Worm (Caenorhabditis elegans) whole organism, mixed stage, embryonic: ENCODE results near the gene pch-2.

Experiments used
- M03D4.4 ChIP-seq: sonication (generic microtip); optimal IDR thresholded peaks from 2 replicates; lab custom pipeline; 2017; ENCODE audit warnings: mild to moderate bottlenecking, missing genetic modification characterization, missing compliant biosample characterization
- bed-3 ChIP-seq: fragments of 200-800 bp; sonication (Bioruptor generic); optimal IDR thresholded peaks from 3 replicates; lab custom pipeline; 2018; ENCODE audit warnings: mild to moderate bottlenecking, missing genetic modification characterization, moderate library complexity, missing compliant biosample characterization
- blmp-1 ChIP-seq: fragments of 150-350 bp; optimal IDR thresholded peaks from 2 replicates; lab custom pipeline; 2014; ENCODE audit warnings: missing biosample characterization, missing genetic modification characterization
- ceh-39 ChIP-seq: fragments of 150-350 bp; optimal IDR thresholded peaks from 2 replicates; lab custom pipeline; 2014; ENCODE audit warnings: missing biosample characterization, missing genetic modification characterization
- ceh-83 ChIP-seq: fragments of 200-800 bp; sonication (Bioruptor generic); optimal IDR thresholded peaks from 2 replicates; lab custom pipeline; 2018; ENCODE audit warnings: mild to moderate bottlenecking, missing genetic modification characterization, missing compliant biosample characterization
- ces-1 ChIP-seq: fragments of 150-350 bp; optimal IDR thresholded peaks from 2 replicates; lab custom pipeline; 2014; ENCODE audit warnings: missing biosample characterization, missing genetic modification reagents, missing genetic modification characterization
- cnd-1 ChIP-seq: fragments of 200-800 bp; sonication (Bioruptor generic); optimal IDR thresholded peaks from 2 replicates; lab custom pipeline; 2018; ENCODE audit warnings: mild to moderate bottlenecking, missing genetic modification characterization, missing compliant biosample characterization
- drap-1 ChIP-seq: fragments of 200-800 bp; sonication (Bioruptor generic); optimal IDR thresholded peaks from 3 replicates; lab custom pipeline; 2018; ENCODE audit warnings: mild to moderate bottlenecking, missing genetic modification characterization, missing compliant biosample characterization
- elt-1 ChIP-seq: sonication (generic microtip); optimal IDR thresholded peaks from 2 replicates; lab custom pipeline; 2017; ENCODE audit warnings: missing genetic modification characterization, mild to moderate bottlenecking, missing compliant biosample characterization, antibody characterized with exemption, moderate library complexity, borderline replicate concordance; ENCODE audit not compliant: insufficient read depth
- elt-3 ChIP-seq: fragments of 150-350 bp; optimal IDR thresholded peaks from 2 replicates; lab custom pipeline; 2014; ENCODE audit warnings: missing biosample characterization, missing genetic modification characterization
- flh-1 ChIP-seq: fragments of 200-800 bp; sonication (Bioruptor generic); optimal IDR thresholded peaks from 2 replicates; lab custom pipeline; 2018; ENCODE audit warnings: mild to moderate bottlenecking, missing genetic modification characterization, moderate library complexity, missing compliant biosample characterization
- hlh-1 ChIP-seq: fragments of 150-350 bp; optimal IDR thresholded peaks from 2 replicates; lab custom pipeline; 2014; ENCODE audit warnings: missing biosample characterization, missing genetic modification reagents, missing genetic modification characterization
- lin-13 ChIP-seq: fragments of 150-350 bp; optimal IDR thresholded peaks from 2 replicates; lab custom pipeline; 2014; ENCODE audit warnings: missing biosample characterization, missing genetic modification characterization
- lin-32 ChIP-seq: fragments of 200-800 bp; sonication (Bioruptor generic); optimal IDR thresholded peaks from 2 replicates; lab custom pipeline; 2018; ENCODE audit warnings: mild to moderate bottlenecking, missing genetic modification characterization, missing compliant biosample characterization
- lsy-2 ChIP-seq: fragments of 150-350 bp; optimal IDR thresholded peaks from 2 replicates; lab custom pipeline; 2014; ENCODE audit warnings: missing biosample characterization, missing genetic modification characterization
- mab-5 ChIP-seq: fragments of 150-350 bp; optimal IDR thresholded peaks from 2 replicates; lab custom pipeline; 2014; ENCODE audit warnings: missing biosample characterization, missing genetic modification characterization
- mep-1 ChIP-seq: fragments of 150-350 bp; optimal IDR thresholded peaks from 2 replicates; lab custom pipeline; 2017; ENCODE audit warnings: missing biosample characterization, missing genetic modification reagents, missing genetic modification characterization, inconsistent platforms
- mls-2 ChIP-seq: sonication (generic microtip); optimal IDR thresholded peaks from 2 replicates; lab custom pipeline; 2016; ENCODE audit warnings: mild to moderate bottlenecking, missing genetic modification characterization, moderate library complexity, missing compliant biosample characterization
- nhr-12 ChIP-seq: fragments of 150-350 bp; optimal IDR thresholded peaks from 2 replicates; lab custom pipeline; 2014; ENCODE audit warnings: missing biosample characterization, missing genetic modification characterization
- nhr-2 ChIP-seq: fragments of 150-350 bp; optimal IDR thresholded peaks from 2 replicates; lab custom pipeline; 2014; ENCODE audit warnings: missing biosample characterization, missing genetic modification characterization
- nhr-237 ChIP-seq: fragments of 150-350 bp; optimal IDR thresholded peaks from 2 replicates; lab custom pipeline; 2014; ENCODE audit warnings: missing biosample characterization, missing genetic modification characterization
- nhr-28 ChIP-seq: fragments of 150-350 bp; optimal IDR thresholded peaks from 2 replicates; lab custom pipeline; 2014; ENCODE audit warnings: missing biosample characterization, missing genetic modification characterization
- nhr-76 ChIP-seq: sonication (generic microtip); optimal IDR thresholded peaks from 2 replicates; lab custom pipeline; 2017; ENCODE audit warnings: missing biosample characterization, missing genetic modification characterization
- pha-4 ChIP-seq: fragments of 150-350 bp; optimal IDR thresholded peaks from 2 replicates; lab custom pipeline; 2018; ENCODE audit warnings: missing biosample characterization, missing genetic modification reagents, missing genetic modification characterization
- sem-2 ChIP-seq: fragments of 200-800 bp; sonication (Bioruptor generic); optimal IDR thresholded peaks from 2 replicates; lab custom pipeline; 2018; ENCODE audit warnings: mild to moderate bottlenecking, missing genetic modification characterization, missing compliant biosample characterization
- snpc-4 ChIP-seq: fragments of 150-350 bp; optimal IDR thresholded peaks from 2 replicates; lab custom pipeline; 2014; ENCODE audit warnings: missing biosample characterization, missing genetic modification characterization
- sptf-1 ChIP-seq: sonication (generic microtip); optimal IDR thresholded peaks from 2 replicates; lab custom pipeline; 2017; ENCODE audit warnings: mild to moderate bottlenecking, missing genetic modification characterization, moderate library complexity, missing compliant biosample characterization
- tbx-8 ChIP-seq: fragments of 200-800 bp; sonication (Bioruptor generic); optimal IDR thresholded peaks from 2 replicates; lab custom pipeline; 2018; ENCODE audit warnings: mild to moderate bottlenecking, missing genetic modification characterization, moderate library complexity, missing compliant biosample characterization
- unc-120 ChIP-seq: sonication (generic microtip); optimal IDR thresholded peaks from 2 replicates; lab custom pipeline; 2017; ENCODE audit warnings: missing genetic modification characterization, missing compliant biosample characterization; ENCODE audit not compliant: poor library complexity, severe bottlenecking
- unc-39 ChIP-seq: fragments of 150-350 bp; optimal IDR thresholded peaks from 2 replicates; lab custom pipeline; 2014; ENCODE audit warnings: missing biosample characterization, missing genetic modification characterization
- unc-62 ChIP-seq: fragments of 150-350 bp; optimal IDR thresholded peaks from 2 replicates; lab custom pipeline; 2014; ENCODE audit warnings: missing biosample characterization, missing genetic modification reagents, missing genetic modification characterization
- zip-8 ChIP-seq: fragments of 150-350 bp; optimal IDR thresholded peaks from 2 replicates; lab custom pipeline; 2014; ENCODE audit warnings: missing biosample characterization, missing genetic modification characterization
- ztf-11 ChIP-seq: fragments of 150-350 bp; optimal IDR thresholded peaks from 2 replicates; lab custom pipeline; 2014; ENCODE audit warnings: missing biosample characterization, missing genetic modification characterization

The pch-2 gene

ce11 chrII:8124867-8125266, 33.3 kb upstream of the pch-2 start, which contains the start of gene ire-1:
ire-1 (minus strand) TSS chrII:8124910.
- TF ChIP-seq flh-1 (GFP tag; lab: Kevin White, UChicago) (no peak), lin-13 (peak; percentile 7), hlh-1 (tag; lab: Kevin White, UChicago) (peak; percentile 10), unc-120 (tag; lab: Kevin White, UChicago) (peak; percentile 3), lsy-2 (tag; lab: Kevin White, UChicago) (peak; percentile 99), pha-4 (tag; lab: Kevin White, UChicago) (peak; percentile 67), nhr-12 (tag; lab: Kevin White, UChicago) (no peak), mep-1 (tag; lab: Kevin White, UChicago) (peak; percentile 62), nhr-237 (tag; lab: Kevin White, UChicago) (peak; percentile 47)

DNA sequence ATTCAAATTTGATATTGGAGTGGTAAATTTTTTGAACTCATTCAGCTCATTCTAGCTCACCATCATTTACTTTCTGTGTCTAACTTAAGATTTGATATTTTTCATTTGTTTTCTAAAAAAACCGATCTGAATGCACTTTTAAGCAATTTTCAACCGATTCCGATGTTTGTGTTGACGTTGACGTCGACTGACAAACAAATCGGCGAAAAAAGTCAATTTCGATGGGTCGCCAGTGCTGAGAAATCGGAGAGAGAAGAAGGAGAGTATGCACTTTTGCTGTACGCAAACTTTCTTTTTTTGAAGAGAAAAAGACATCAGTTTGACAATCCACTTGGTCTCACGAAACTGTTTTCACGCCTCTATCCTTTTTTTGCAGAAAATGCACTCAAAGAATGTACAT, 32.7 kb upstream of the pch-2 start:
- TF ChIP-seq mep-1 (tag; lab: Kevin White, UChicago) (no peak), lin-13 (no peak), drap-1 (GFP tag; lab: Kevin White, UChicago) (no peak), lin-32 (no peak)
- TF ChIP-seq, all 35 proteins: peak for 0

ce11 chrII:8126132-8126531, 32.0 kb upstream of the pch-2 start:
- TF ChIP-seq ztf-11 (no peak), pha-4 (tag; lab: Kevin White, UChicago) (no peak), unc-62 (no peak), mls-2 (no peak), ceh-39 (tag; lab: Kevin White, UChicago) (no peak), unc-120 (tag; lab: Kevin White, UChicago) (no peak), bed-3 (GFP tag; lab: Kevin White, UChicago) (no peak)

- TF ChIP-seq unc-39 (no peak), unc-120 (tag; lab: Kevin White, UChicago) (peak; percentile 22), hlh-1 (tag; lab: Kevin White, UChicago) (peak; percentile 90)
These were observed 31.5 kb upstream of the pch-2 start for ce11 chrII:8126617-8127016.

- TF ChIP-seq ces-1 (GFP tag; lab: Kevin White, UChicago) (no peak), nhr-2 (peak; percentile 67)
- TF ChIP-seq, all 35 proteins: peak for 1
These were observed 30.9 kb upstream of the pch-2 start for ce11 chrII:8127290-8127689.

- TF ChIP-seq M03D4.4 (tag; lab: Kevin White, UChicago) (no peak), elt-3 (tag; lab: Kevin White, UChicago) (no peak), unc-62 (no peak), nhr-76 (tag; lab: Kevin White, UChicago) (no peak), ces-1 (GFP tag; lab: Kevin White, UChicago) (no peak), bed-3 (GFP tag; lab: Kevin White, UChicago) (no peak), nhr-28 (tag; lab: Kevin White, UChicago) (no peak)
These were observed 30.4 kb upstream of the pch-2 start for ce11 chrII:8127794-8128193.

DNA sequence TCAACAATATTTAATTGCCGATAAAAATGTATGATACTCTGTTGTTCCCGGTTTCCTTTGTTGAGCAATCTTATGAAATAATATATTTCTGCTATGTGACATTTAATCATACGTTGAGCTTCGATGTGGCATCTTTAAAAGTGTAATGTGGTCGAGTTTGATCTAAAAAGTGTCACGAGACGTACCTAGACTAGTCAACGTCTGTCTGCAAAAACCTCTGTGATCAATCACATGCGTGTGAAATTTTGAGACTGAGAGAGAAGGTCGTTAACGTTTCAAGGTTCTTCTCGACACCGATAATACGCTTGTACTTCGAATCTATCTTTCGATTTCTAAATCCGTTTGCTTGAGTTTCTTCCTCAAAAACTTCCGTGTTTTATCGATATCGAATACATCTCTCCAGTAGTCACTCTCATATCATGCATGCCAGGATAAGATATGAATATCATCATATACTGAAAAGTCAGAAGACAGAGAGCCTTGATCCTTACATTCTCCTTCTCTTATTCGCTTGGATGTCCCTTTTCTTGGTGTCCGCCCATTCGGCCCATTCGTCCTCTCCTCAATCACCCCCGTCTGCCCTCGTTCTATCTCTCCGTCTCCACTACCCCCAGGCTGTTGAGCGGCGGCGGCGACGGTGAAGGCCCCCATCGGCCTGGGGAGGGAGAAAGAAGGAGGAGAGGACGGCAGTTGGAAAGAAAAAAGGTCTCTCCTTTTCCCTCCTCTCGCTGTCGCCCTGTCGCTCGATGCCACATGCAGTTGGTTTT, 29.7 kb upstream of the pch-2 start:
- TF ChIP-seq ceh-83 (GFP tag; lab: Kevin White, UChicago), result no peak
- no peak for TF ChIP-seq elt-1 (tag; lab: Kevin White, UChicago)
- TF ChIP-seq lin-13, result no peak
- TF ChIP-seq nhr-28 (tag; lab: Kevin White, UChicago), result no peak
- TF ChIP-seq elt-3 (tag; lab: Kevin White, UChicago), result no peak
- TF ChIP-seq snpc-4 (tag; lab: Kevin White, UChicago), result no peak
- TF ChIP-seq tbx-8, result peak; percentile 22
- peak; percentile 89 for TF ChIP-seq unc-120 (tag; lab: Kevin White, UChicago)
- TF ChIP-seq cnd-1 (tag; lab: Kevin White, UChicago), result peak; percentile 16
- peak; percentile 61 for TF ChIP-seq mep-1 (tag; lab: Kevin White, UChicago)
- TF ChIP-seq lin-32, result peak; percentile 9
- TF ChIP-seq bed-3 (GFP tag; lab: Kevin White, UChicago), result no peak
- no peak for TF ChIP-seq ces-1 (GFP tag; lab: Kevin White, UChicago)
- TF ChIP-seq M03D4.4 (tag; lab: Kevin White, UChicago), result peak; percentile 46
- TF ChIP-seq pha-4 (tag; lab: Kevin White, UChicago), result no peak
- TF ChIP-seq nhr-237 (tag; lab: Kevin White, UChicago), result no peak
- peak; percentile 66 for TF ChIP-seq mls-2
- TF ChIP-seq blmp-1, result no peak
- peak; percentile 17 for TF ChIP-seq lsy-2 (tag; lab: Kevin White, UChicago)
- no peak for TF ChIP-seq flh-1 (GFP tag; lab: Kevin White, UChicago)
- no peak for TF ChIP-seq mab-5 (tag; lab: Kevin White, UChicago)
- TF ChIP-seq sptf-1 (tag; lab: Kevin White, UChicago), result peak; percentile 71
- no peak for TF ChIP-seq ztf-11
- no peak for TF ChIP-seq nhr-12 (tag; lab: Kevin White, UChicago)
- TF ChIP-seq unc-62, result no peak
- peak; percentile 51 for TF ChIP-seq drap-1 (GFP tag; lab: Kevin White, UChicago)
- no peak for TF ChIP-seq zip-8
- TF ChIP-seq hlh-1 (tag; lab: Kevin White, UChicago), result peak; percentile 22
- peak; percentile 34 for TF ChIP-seq sem-2
